Worm (Caenorhabditis elegans) whole organism, mixed stage, embryonic: Measurements from ENCODE around the gene wbp-2.

ENCODE experiments used
- M03D4.4 ChIP-seq: sonication (generic microtip); optimal IDR thresholded peaks from 2 replicates; lab custom pipeline; 2017; ENCODE audit warnings: mild to moderate bottlenecking, missing genetic modification characterization, missing compliant biosample characterization
- bed-3 ChIP-seq: fragments of 200-800 bp; sonication (Bioruptor generic); optimal IDR thresholded peaks from 3 replicates; lab custom pipeline; 2018; ENCODE audit warnings: mild to moderate bottlenecking, missing genetic modification characterization, moderate library complexity, missing compliant biosample characterization
- blmp-1 ChIP-seq: fragments of 150-350 bp; optimal IDR thresholded peaks from 2 replicates; lab custom pipeline; 2014; ENCODE audit warnings: missing biosample characterization, missing genetic modification characterization
- ceh-39 ChIP-seq: fragments of 150-350 bp; optimal IDR thresholded peaks from 2 replicates; lab custom pipeline; 2014; ENCODE audit warnings: missing biosample characterization, missing genetic modification characterization
- ceh-43 ChIP-seq: fragments of 200-800 bp; sonication (Bioruptor generic); optimal IDR thresholded peaks from 2 replicates; lab custom pipeline; 2018; ENCODE audit warnings: mild to moderate bottlenecking, missing genetic modification characterization, moderate library complexity, missing compliant biosample characterization
- ceh-83 ChIP-seq: fragments of 200-800 bp; sonication (Bioruptor generic); optimal IDR thresholded peaks from 2 replicates; lab custom pipeline; 2018; ENCODE audit warnings: mild to moderate bottlenecking, missing genetic modification characterization, missing compliant biosample characterization
- ces-1 ChIP-seq: fragments of 150-350 bp; optimal IDR thresholded peaks from 2 replicates; lab custom pipeline; 2014; ENCODE audit warnings: missing biosample characterization, missing genetic modification reagents, missing genetic modification characterization
- cnd-1 ChIP-seq: fragments of 200-800 bp; sonication (Bioruptor generic); optimal IDR thresholded peaks from 2 replicates; lab custom pipeline; 2018; ENCODE audit warnings: mild to moderate bottlenecking, missing genetic modification characterization, missing compliant biosample characterization
- drap-1 ChIP-seq: fragments of 200-800 bp; sonication (Bioruptor generic); optimal IDR thresholded peaks from 3 replicates; lab custom pipeline; 2018; ENCODE audit warnings: mild to moderate bottlenecking, missing genetic modification characterization, missing compliant biosample characterization
- elt-1 ChIP-seq: sonication (generic microtip); optimal IDR thresholded peaks from 2 replicates; lab custom pipeline; 2017; ENCODE audit warnings: missing genetic modification characterization, mild to moderate bottlenecking, missing compliant biosample characterization, antibody characterized with exemption, moderate library complexity, borderline replicate concordance; ENCODE audit not compliant: insufficient read depth
- elt-3 ChIP-seq: fragments of 150-350 bp; optimal IDR thresholded peaks from 2 replicates; lab custom pipeline; 2014; ENCODE audit warnings: missing biosample characterization, missing genetic modification characterization
- flh-1 ChIP-seq: fragments of 200-800 bp; sonication (Bioruptor generic); optimal IDR thresholded peaks from 2 replicates; lab custom pipeline; 2018; ENCODE audit warnings: mild to moderate bottlenecking, missing genetic modification characterization, moderate library complexity, missing compliant biosample characterization
- ham-2 ChIP-seq: fragments of 200-800 bp; sonication (Bioruptor generic); optimal IDR thresholded peaks from 2 replicates; lab custom pipeline; 2018; ENCODE audit warnings: mild to moderate bottlenecking, missing genetic modification characterization, missing compliant biosample characterization
- hlh-1 ChIP-seq: fragments of 150-350 bp; optimal IDR thresholded peaks from 2 replicates; lab custom pipeline; 2014; ENCODE audit warnings: missing biosample characterization, missing genetic modification reagents, missing genetic modification characterization
- lin-13 ChIP-seq: fragments of 150-350 bp; optimal IDR thresholded peaks from 2 replicates; lab custom pipeline; 2014; ENCODE audit warnings: missing biosample characterization, missing genetic modification characterization
- lin-32 ChIP-seq: fragments of 200-800 bp; sonication (Bioruptor generic); optimal IDR thresholded peaks from 2 replicates; lab custom pipeline; 2018; ENCODE audit warnings: mild to moderate bottlenecking, missing genetic modification characterization, missing compliant biosample characterization
- lsy-2 ChIP-seq: fragments of 150-350 bp; optimal IDR thresholded peaks from 2 replicates; lab custom pipeline; 2014; ENCODE audit warnings: missing biosample characterization, missing genetic modification characterization
- mab-5 ChIP-seq: fragments of 150-350 bp; optimal IDR thresholded peaks from 2 replicates; lab custom pipeline; 2014; ENCODE audit warnings: missing biosample characterization, missing genetic modification characterization
- mep-1 ChIP-seq: fragments of 150-350 bp; optimal IDR thresholded peaks from 2 replicates; lab custom pipeline; 2017; ENCODE audit warnings: missing biosample characterization, missing genetic modification reagents, missing genetic modification characterization, inconsistent platforms
- mls-2 ChIP-seq: sonication (generic microtip); optimal IDR thresholded peaks from 2 replicates; lab custom pipeline; 2016; ENCODE audit warnings: mild to moderate bottlenecking, missing genetic modification characterization, moderate library complexity, missing compliant biosample characterization
- nhr-12 ChIP-seq: fragments of 150-350 bp; optimal IDR thresholded peaks from 2 replicates; lab custom pipeline; 2014; ENCODE audit warnings: missing biosample characterization, missing genetic modification characterization
- nhr-2 ChIP-seq: fragments of 150-350 bp; optimal IDR thresholded peaks from 2 replicates; lab custom pipeline; 2014; ENCODE audit warnings: missing biosample characterization, missing genetic modification characterization
- nhr-237 ChIP-seq: fragments of 150-350 bp; optimal IDR thresholded peaks from 2 replicates; lab custom pipeline; 2014; ENCODE audit warnings: missing biosample characterization, missing genetic modification characterization
- nhr-28 ChIP-seq: fragments of 150-350 bp; optimal IDR thresholded peaks from 2 replicates; lab custom pipeline; 2014; ENCODE audit warnings: missing biosample characterization, missing genetic modification characterization
- nhr-76 ChIP-seq: sonication (generic microtip); optimal IDR thresholded peaks from 2 replicates; lab custom pipeline; 2017; ENCODE audit warnings: missing biosample characterization, missing genetic modification characterization
- pha-4 ChIP-seq: fragments of 150-350 bp; optimal IDR thresholded peaks from 2 replicates; lab custom pipeline; 2018; ENCODE audit warnings: missing biosample characterization, missing genetic modification reagents, missing genetic modification characterization
- sem-2 ChIP-seq: fragments of 200-800 bp; sonication (Bioruptor generic); optimal IDR thresholded peaks from 2 replicates; lab custom pipeline; 2018; ENCODE audit warnings: mild to moderate bottlenecking, missing genetic modification characterization, missing compliant biosample characterization
- snpc-4 ChIP-seq: fragments of 150-350 bp; optimal IDR thresholded peaks from 2 replicates; lab custom pipeline; 2014; ENCODE audit warnings: missing biosample characterization, missing genetic modification characterization
- sptf-1 ChIP-seq: sonication (generic microtip); optimal IDR thresholded peaks from 2 replicates; lab custom pipeline; 2017; ENCODE audit warnings: mild to moderate bottlenecking, missing genetic modification characterization, moderate library complexity, missing compliant biosample characterization
- tbx-8 ChIP-seq: fragments of 200-800 bp; sonication (Bioruptor generic); optimal IDR thresholded peaks from 2 replicates; lab custom pipeline; 2018; ENCODE audit warnings: mild to moderate bottlenecking, missing genetic modification characterization, moderate library complexity, missing compliant biosample characterization
- unc-120 ChIP-seq: sonication (generic microtip); optimal IDR thresholded peaks from 2 replicates; lab custom pipeline; 2017; ENCODE audit warnings: missing genetic modification characterization, missing compliant biosample characterization; ENCODE audit not compliant: poor library complexity, severe bottlenecking
- unc-39 ChIP-seq: fragments of 150-350 bp; optimal IDR thresholded peaks from 2 replicates; lab custom pipeline; 2014; ENCODE audit warnings: missing biosample characterization, missing genetic modification characterization
- unc-62 ChIP-seq: fragments of 150-350 bp; optimal IDR thresholded peaks from 2 replicates; lab custom pipeline; 2014; ENCODE audit warnings: missing biosample characterization, missing genetic modification reagents, missing genetic modification characterization
- zip-8 ChIP-seq: fragments of 150-350 bp; optimal IDR thresholded peaks from 2 replicates; lab custom pipeline; 2014; ENCODE audit warnings: missing biosample characterization, missing genetic modification characterization
- ztf-11 ChIP-seq: fragments of 150-350 bp; optimal IDR thresholded peaks from 2 replicates; lab custom pipeline; 2014; ENCODE audit warnings: missing biosample characterization, missing genetic modification characterization

The wbp-2 gene

ce11 chrII:9282065-9282464 lies 47.5 kb upstream of the wbp-2 start:
- TF ChIP-seq snpc-4 (tag; lab: Kevin White, UChicago) (no peak), nhr-237 (tag; lab: Kevin White, UChicago) (no peak), bed-3 (GFP tag; lab: Kevin White, UChicago) (no peak), mls-2 (tag; lab: Kevin White, UChicago) (no peak), unc-62 (GFP tag; lab: Kevin White, UChicago) (no peak), cnd-1 (tag; lab: Kevin White, UChicago) (no peak), unc-39 (tag; lab: Kevin White, UChicago) (no peak), lin-32 (GFP tag; lab: Kevin White, UChicago) (no peak), elt-3 (tag; lab: Kevin White, UChicago) (no peak)

- TF ChIP-seq tbx-8 (GFP tag; lab: Kevin White, UChicago) (no peak), elt-1 (no peak), ztf-11 (tag; lab: Kevin White, UChicago) (peak; percentile 20), nhr-12 (tag; lab: Kevin White, UChicago) (no peak), nhr-237 (tag; lab: Kevin White, UChicago) (peak; percentile 85), flh-1 (GFP tag; lab: Kevin White, UChicago) (no peak), ceh-43 (GFP tag; lab: Kevin White, UChicago) (no peak), nhr-2 (peak; percentile 53), M03D4.4 (tag; lab: Kevin White, UChicago) (no peak), ceh-83 (no peak), mls-2 (tag; lab: Kevin White, UChicago) (peak; percentile 78), ces-1 (GFP tag; lab: Kevin White, UChicago) (peak; percentile 87), cnd-1 (tag; lab: Kevin White, UChicago) (peak; percentile 50), ham-2 (GFP tag; lab: Kevin White, UChicago) (peak; percentile 58), unc-62 (GFP tag; lab: Kevin White, UChicago) (peak; percentile 77), mab-5 (tag; lab: Kevin White, UChicago) (no peak), unc-120 (peak; percentile 67), lsy-2 (tag; lab: Kevin White, UChicago) (peak; percentile 82), nhr-28 (tag; lab: Kevin White, UChicago) (no peak), mep-1 (tag; lab: Kevin White, UChicago) (peak; percentile 75), zip-8 (tag; lab: Kevin White, UChicago) (no peak), ceh-39 (tag; lab: Kevin White, UChicago) (peak; percentile 75), lin-13 (tag; lab: Kevin White, UChicago) (peak; percentile 21), elt-3 (tag; lab: Kevin White, UChicago) (peak; percentile 2), sem-2 (no peak), pha-4 (tag; lab: Kevin White, UChicago) (peak; percentile 91), unc-39 (tag; lab: Kevin White, UChicago) (no peak), sptf-1 (tag; lab: Kevin White, UChicago) (peak; percentile 53), nhr-76 (tag; lab: Kevin White, UChicago) (no peak), bed-3 (GFP tag; lab: Kevin White, UChicago) (no peak), blmp-1 (tag; lab: Kevin White, UChicago) (no peak), drap-1 (GFP tag; lab: Kevin White, UChicago) (peak; percentile 65), lin-32 (GFP tag; lab: Kevin White, UChicago) (no peak), hlh-1 (tag; lab: Kevin White, UChicago) (peak; percentile 78), snpc-4 (tag; lab: Kevin White, UChicago) (no peak)
Observed at ce11 chrII:9282787-9283186, 46.8 kb upstream of the wbp-2 start.

- TF ChIP-seq hlh-1 (tag; lab: Kevin White, UChicago) (peak; percentile 85), zip-8 (tag; lab: Kevin White, UChicago) (no peak), elt-1 (no peak), mab-5 (tag; lab: Kevin White, UChicago) (no peak), unc-62 (GFP tag; lab: Kevin White, UChicago) (peak; percentile 83), ceh-43 (GFP tag; lab: Kevin White, UChicago) (no peak), drap-1 (GFP tag; lab: Kevin White, UChicago) (no peak), nhr-2 (no peak), pha-4 (tag; lab: Kevin White, UChicago) (no peak), bed-3 (GFP tag; lab: Kevin White, UChicago) (no peak), ham-2 (GFP tag; lab: Kevin White, UChicago) (no peak), ces-1 (GFP tag; lab: Kevin White, UChicago) (peak; percentile 34)
- TF ChIP-seq, all 35 proteins: peak for 3
Observed at ce11 chrII:9283668-9284357, 45.8 kb upstream of the wbp-2 start.
